Worm (Caenorhabditis elegans): ENCODE data around the gene egl-13.
A peak's percentile ranks its signal among the peaks of the same experiment; 100 is the strongest.

Gene egl-13

ce11 chrX:5707809-5708208, 44.2 kb downstream of the egl-13 start (continued):
- no peak for TF ChIP-seq fkh-10 (GFP tag; optimal IDR thresholded peaks at IDR 0.05)
- TF ChIP-seq hlh-6 (tag; optimal IDR thresholded peaks at IDR 0.05) = peak; percentile 93
- TF ChIP-seq ama-1 (optimal IDR thresholded peaks at IDR 0.05) = no peak
- TF ChIP-seq tbx-2 (tag; optimal IDR thresholded peaks at IDR 0.05) = peak; percentile 89
- TF ChIP-seq ceh-30 (tag; optimal IDR thresholded peaks at IDR 0.05) = peak; percentile 49
- peak; percentile 86 for TF ChIP-seq ceh-45 (GFP tag; IDR thresholded peaks at IDR 0.05)
- TF ChIP-seq unc-86 (tag; optimal IDR thresholded peaks at IDR 0.05) = peak; percentile 85
- peak; percentile 76 for TF ChIP-seq ceh-14 (tag; optimal IDR thresholded peaks at IDR 0.05)
- TF ChIP-seq ceh-31 (tag; optimal IDR thresholded peaks at IDR 0.05) = peak; percentile 76
- peak; percentile 93 for TF ChIP-seq eyg-1 (tag; optimal IDR thresholded peaks at IDR 0.05)
- peak; percentile 87 for TF ChIP-seq lin-11 (tag; optimal IDR thresholded peaks at IDR 0.05)
- TF ChIP-seq elt-4 (tag; optimal IDR thresholded peaks at IDR 0.05) = peak; percentile 16
- TF ChIP-seq ceh-48 (tag; optimal IDR thresholded peaks at IDR 0.05) = peak; percentile 71
- TF ChIP-seq unc-55 (GFP tag; optimal IDR thresholded peaks at IDR 0.05) = no peak
- peak; percentile 91 for TF ChIP-seq sox-2 (GFP tag; IDR thresholded peaks at IDR 0.05)
- TF ChIP-seq zip-5 (tag; optimal IDR thresholded peaks at IDR 0.05) = peak; percentile 53
- TF ChIP-seq ets-4 (tag; optimal IDR thresholded peaks at IDR 0.05) = peak; percentile 33
- TF ChIP-seq ceh-22 (tag; optimal IDR thresholded peaks at IDR 0.05) = no peak
- TF ChIP-seq sox-4 (tag; optimal IDR thresholded peaks at IDR 0.05) = peak; percentile 93
- TF ChIP-seq K02D7.2 (tag; optimal IDR thresholded peaks at IDR 0.05) = peak; percentile 72
- TF ChIP-seq pros-1 (tag; optimal IDR thresholded peaks at IDR 0.05) = no peak
- peak; percentile 84 for TF ChIP-seq C38D4.7 (GFP tag; optimal IDR thresholded peaks at IDR 0.05)
- peak; percentile 91 for TF ChIP-seq pha-2 (tag; optimal IDR thresholded peaks at IDR 0.05)
- TF ChIP-seq ref-2 (tag; optimal IDR thresholded peaks at IDR 0.05) = peak; percentile 82
- TF ChIP-seq mec-3 (tag; optimal IDR thresholded peaks at IDR 0.05; ENCODE audit: borderline replicate concordance) = peak; percentile 91
- peak; percentile 85 for TF ChIP-seq ttx-3 (tag; optimal IDR thresholded peaks at IDR 0.05)
- peak; percentile 89 for TF ChIP-seq ztf-16 (tag; optimal IDR thresholded peaks at IDR 0.05)
- peak; percentile 78 for TF ChIP-seq fax-1 (tag; optimal IDR thresholded peaks at IDR 0.05)
- TF ChIP-seq pag-3 (tag; optimal IDR thresholded peaks at IDR 0.05; ENCODE audit: borderline replicate concordance) = no peak
- no peak for TF ChIP-seq nhr-11 (tag; optimal IDR thresholded peaks at IDR 0.05)
- peak; percentile 80 for TF ChIP-seq npax-4 (tag; optimal IDR thresholded peaks at IDR 0.05)
- peak; percentile 86 for TF ChIP-seq ceh-34 (tag; optimal IDR thresholded peaks at IDR 0.05)
- peak; percentile 63 for TF ChIP-seq tbx-7 (tag; optimal IDR thresholded peaks at IDR 0.05)

ce11 chrX:5709205-5709604, 45.6 kb downstream of the egl-13 start:
- no peak for TF ChIP-seq lin-11 (tag; optimal IDR thresholded peaks at IDR 0.05)
- TF ChIP-seq dve-1 (tag; optimal IDR thresholded peaks at IDR 0.05) = no peak
- TF ChIP-seq nhr-11 (tag; optimal IDR thresholded peaks at IDR 0.05) = no peak
- no peak for TF ChIP-seq unc-55 (GFP tag; optimal IDR thresholded peaks at IDR 0.05)

ce11 chrX:5710637-5711036, 47.0 kb downstream of the egl-13 start, which contains the start of gene cat-1:
TSS of gene cat-1 (minus strand) at chrX:5710737.
- TF ChIP-seq ceh-31 (tag; optimal IDR thresholded peaks at IDR 0.05) (no peak), madf-2 (tag; optimal IDR thresholded peaks at IDR 0.05) (no peak), pqm-1 (tag; optimal IDR thresholded peaks at IDR 0.05) (no peak), ceh-18 (tag; optimal IDR thresholded peaks at IDR 0.05) (no peak), elt-2 (tag; optimal IDR thresholded peaks at IDR 0.05) (no peak), hlh-30 (tag; optimal IDR thresholded peaks at IDR 0.05; ENCODE audit: insufficient read depth) (no peak), gmeb-2 (tag; optimal IDR thresholded peaks at IDR 0.05) (no peak)

- no peak for TF ChIP-seq ceh-45 (GFP tag; IDR thresholded peaks at IDR 0.05)
- TF ChIP-seq rnt-1 (tag; optimal IDR thresholded peaks at IDR 0.05) = no peak
- no peak for TF ChIP-seq tbx-7 (tag; optimal IDR thresholded peaks at IDR 0.05)
- TF ChIP-seq ceh-14 (tag; optimal IDR thresholded peaks at IDR 0.05) = no peak
- no peak for TF ChIP-seq ceh-31 (tag; optimal IDR thresholded peaks at IDR 0.05)
- TF ChIP-seq che-1 (tag; optimal IDR thresholded peaks at IDR 0.05) = no peak
- TF ChIP-seq T23F11.4 (GFP tag; optimal IDR thresholded peaks at IDR 0.05) = no peak
- no peak for TF ChIP-seq fkh-6 (tag; optimal IDR thresholded peaks at IDR 0.05)
- TF ChIP-seq fax-1 (tag; optimal IDR thresholded peaks at IDR 0.05) = no peak
- no peak for TF ChIP-seq lim-6 (tag; optimal IDR thresholded peaks at IDR 0.05)
- TF ChIP-seq hlh-30 (tag; optimal IDR thresholded peaks at IDR 0.05; ENCODE audit: insufficient read depth) = no peak
- TF ChIP-seq K02D7.2 (tag; optimal IDR thresholded peaks at IDR 0.05) = no peak
- no peak for TF ChIP-seq ceh-30 (tag; optimal IDR thresholded peaks at IDR 0.05)
- no peak for TF ChIP-seq pha-2 (tag; optimal IDR thresholded peaks at IDR 0.05)
These were observed 49.8 kb downstream of the egl-13 start for ce11 chrX:5713479-5713878.
